Fruit fly (Drosophila melanogaster) whole organism, prepupa: ENCODE measurements around the gene Gnmt.

ENCODE experiments used
- CG16779 ChIP-seq: fragments of 200-800 bp; sonication (Bioruptor generic); optimal IDR thresholded peaks from 3 replicates; lab custom pipeline; 2017; ENCODE audit warnings: missing biosample characterization, mild to moderate bottlenecking, missing genetic modification characterization
- Ets21C ChIP-seq: fragments of 200-800 bp; sonication (Bioruptor generic); optimal IDR thresholded peaks from 3 replicates; lab custom pipeline; 2016; ENCODE audit warnings: missing biosample characterization, missing genetic modification characterization
- topi ChIP-seq: fragments of 200-800 bp; sonication (Bioruptor generic); optimal IDR thresholded peaks from 3 replicates; lab custom pipeline; 2016; ENCODE audit warnings: missing biosample characterization, missing genetic modification characterization

dm6 chr3R:12697022-12697421 lies 22.6 kb downstream of the Gnmt start, which contains the start of gene Past1:
- TF ChIP-seq CG16779 (tag; lab: Kevin White, UChicago) (no peak), Ets21C (GFP tag; lab: Kevin White, UChicago) (no peak), topi (no peak)
